Fruit fly (Drosophila melanogaster) whole organism, embryonic: ENCODE results near the gene Lsd-1.
A peak's percentile ranks its signal among the peaks of the same experiment; 100 is the strongest.

ENCODE experiments used
- Adf1 ChIP-seq: fragments of 200-800 bp; sonication (Bioruptor generic); IDR thresholded peaks from 2 replicates; pipeline ENCODE4 v1.3.6; 2022; ENCODE audit warnings: missing biosample characterization, missing genetic modification characterization
- Atf-2 ChIP-seq: fragments of 200-800 bp; sonication (Bioruptor generic); optimal IDR thresholded peaks from 2 replicates; lab custom pipeline; 2016; ENCODE audit warnings: missing biosample characterization, missing genetic modification characterization
- B-H2 ChIP-seq: fragments of 200-800 bp; sonication (Bioruptor generic); optimal IDR thresholded peaks from 2 replicates; lab custom pipeline; 2018; ENCODE audit warnings: missing biosample characterization, mild to moderate bottlenecking, missing genetic modification characterization
- BtbVII ChIP-seq: fragments of 200-800 bp; sonication (Bioruptor generic); optimal IDR thresholded peaks from 3 replicates; lab custom pipeline; 2017; ENCODE audit warnings: missing biosample characterization, mild to moderate bottlenecking, missing genetic modification characterization
- CG12299 ChIP-seq: fragments of 200-800 bp; sonication (Bioruptor generic); optimal IDR thresholded peaks from 2 replicates; lab custom pipeline; 2018; ENCODE audit warnings: missing biosample characterization, mild to moderate bottlenecking, missing genetic modification characterization
- CG12391 ChIP-seq: fragments of 200-800 bp; sonication (Bioruptor generic); optimal IDR thresholded peaks from 3 replicates; lab custom pipeline; 2018; ENCODE audit warnings: missing biosample characterization, mild to moderate bottlenecking, missing genetic modification characterization, moderate library complexity
- CG12942 ChIP-seq: fragments of 200-800 bp; sonication (Bioruptor generic); optimal IDR thresholded peaks from 3 replicates; lab custom pipeline; 2016; ENCODE audit warnings: missing biosample characterization, missing genetic modification characterization
- CG13296 ChIP-seq: fragments of 200-800 bp; sonication (Bioruptor generic); optimal IDR thresholded peaks from 3 replicates; lab custom pipeline; 2018; ENCODE audit warnings: missing biosample characterization, mild to moderate bottlenecking, missing genetic modification characterization
- CG13775 ChIP-seq: fragments of 200-800 bp; sonication (Bioruptor generic); optimal IDR thresholded peaks from 3 replicates; lab custom pipeline; 2017; ENCODE audit warnings: missing biosample characterization, mild to moderate bottlenecking, missing genetic modification characterization
- CG1529 ChIP-seq: fragments of 200-800 bp; sonication (Bioruptor generic); optimal IDR thresholded peaks from 3 replicates; lab custom pipeline; 2018; ENCODE audit warnings: missing biosample characterization, missing genetic modification characterization
- CG16863 ChIP-seq: fragments of 200-800 bp; sonication (Bioruptor generic); optimal IDR thresholded peaks from 3 replicates; lab custom pipeline; 2016; ENCODE audit warnings: missing biosample characterization, missing genetic modification characterization
- CG17359 ChIP-seq: fragments of 200-800 bp; sonication (Bioruptor generic); optimal IDR thresholded peaks from 3 replicates; lab custom pipeline; 2018; ENCODE audit warnings: missing biosample characterization, mild to moderate bottlenecking, missing genetic modification characterization, moderate library complexity
- CG17568 ChIP-seq: fragments of 200-800 bp; sonication (Bioruptor generic); optimal IDR thresholded peaks from 2 replicates; lab custom pipeline; 2018; ENCODE audit warnings: missing biosample characterization, mild to moderate bottlenecking, missing genetic modification characterization, moderate library complexity
- CG18476 ChIP-seq: fragments of 200-800 bp; sonication (Bioruptor generic); optimal IDR thresholded peaks from 2 replicates; lab custom pipeline; 2016; ENCODE audit warnings: missing biosample characterization, mild to moderate bottlenecking, missing genetic modification characterization
- CG2712 ChIP-seq: fragments of 200-800 bp; optimal IDR thresholded peaks from 3 replicates; lab custom pipeline; 2019; ENCODE audit warnings: missing biosample characterization, mild to moderate bottlenecking, missing genetic modification characterization, moderate library complexity
- CG3065 ChIP-seq: fragments of 200-800 bp; sonication (Bioruptor generic); optimal IDR thresholded peaks from 2 replicates; lab custom pipeline; 2016; ENCODE audit warnings: missing biosample characterization, missing genetic modification characterization
- CG31441 ChIP-seq: fragments of 200-800 bp; sonication (Bioruptor generic); IDR thresholded peaks from 2 replicates; pipeline ENCODE4 v1.3.6; 2022; ENCODE audit warnings: missing biosample characterization, missing genetic modification characterization
- CG3838 ChIP-seq: fragments of 200-800 bp; sonication (Bioruptor generic); optimal IDR thresholded peaks from 3 replicates; lab custom pipeline; 2016; ENCODE audit warnings: missing biosample characterization, missing genetic modification characterization
- CG4424 ChIP-seq: fragments of 200-800 bp; sonication (Bioruptor generic); optimal IDR thresholded peaks from 3 replicates; lab custom pipeline; 2016; ENCODE audit warnings: missing biosample characterization, missing genetic modification characterization
- CG5953 ChIP-seq: fragments of 200-800 bp; sonication (Bioruptor generic); IDR thresholded peaks from 2 replicates; pipeline ENCODE4 v1.3.6; 2022; ENCODE audit warnings: missing biosample characterization, missing genetic modification characterization
- CG6654 ChIP-seq: fragments of 200-800 bp; sonication (Bioruptor generic); optimal IDR thresholded peaks from 2 replicates; lab custom pipeline; 2017; ENCODE audit warnings: missing biosample characterization, mild to moderate bottlenecking, missing genetic modification characterization
- CG6765 ChIP-seq: fragments of 200-800 bp; sonication (Bioruptor generic); optimal IDR thresholded peaks from 3 replicates; lab custom pipeline; 2017; ENCODE audit warnings: missing biosample characterization, mild to moderate bottlenecking, missing genetic modification characterization
- CG7271 ChIP-seq: fragments of 200-800 bp; sonication (Bioruptor generic); optimal IDR thresholded peaks from 2 replicates; lab custom pipeline; 2018; ENCODE audit warnings: missing biosample characterization, mild to moderate bottlenecking, missing genetic modification characterization, moderate library complexity
- CG7357 ChIP-seq: fragments of 200-800 bp; sonication (Bioruptor generic); IDR thresholded peaks from 3 replicates; pipeline ENCODE4 v1.3.6; 2022; ENCODE audit warnings: missing biosample characterization, missing genetic modification characterization
- CG7839 ChIP-seq: fragments of 200-800 bp; sonication (Bioruptor generic); optimal IDR thresholded peaks from 3 replicates; lab custom pipeline; 2018; ENCODE audit warnings: missing biosample characterization, mild to moderate bottlenecking, missing genetic modification characterization, moderate library complexity
- CG9817 ChIP-seq: fragments of 200-800 bp; sonication (Bioruptor generic); optimal IDR thresholded peaks from 2 replicates; lab custom pipeline; 2018; ENCODE audit warnings: missing biosample characterization, mild to moderate bottlenecking, missing genetic modification characterization, moderate library complexity
- ERR ChIP-seq: fragments of 200-800 bp; sonication (Bioruptor generic); optimal IDR thresholded peaks from 2 replicates; lab custom pipeline; 2016; ENCODE audit warnings: missing biosample characterization, missing genetic modification characterization
- Ets97D ChIP-seq: fragments of 200-800 bp; sonication (Bioruptor generic); optimal IDR thresholded peaks from 3 replicates; lab custom pipeline; 2016; ENCODE audit warnings: missing biosample characterization, missing genetic modification characterization
- HLH4C ChIP-seq: fragments of 200-800 bp; sonication (Bioruptor generic); IDR thresholded peaks from 3 replicates; pipeline ENCODE4 v1.3.6; 2022; ENCODE audit warnings: missing biosample characterization, missing genetic modification characterization; ENCODE audit not compliant: partially characterized antibody
- Hand ChIP-seq: fragments of 200-800 bp; sonication (Bioruptor generic); optimal IDR thresholded peaks from 2 replicates; lab custom pipeline; 2017; ENCODE audit warnings: mild to moderate bottlenecking, missing biosample characterization, missing genetic modification reagents, missing genetic modification characterization
- HmgD ChIP-seq: fragments of 200-800 bp; sonication (Bioruptor generic); optimal IDR thresholded peaks from 3 replicates; lab custom pipeline; 2016; ENCODE audit warnings: missing biosample characterization, missing genetic modification characterization
- Jarid2 ChIP-seq: fragments of 200-800 bp; sonication (Bioruptor generic); optimal IDR thresholded peaks from 3 replicates; lab custom pipeline; 2017; ENCODE audit warnings: mild to moderate bottlenecking, missing biosample characterization, missing genetic modification reagents, missing genetic modification characterization
- Sox100B ChIP-seq: fragments of 200-800 bp; sonication (Bioruptor generic); optimal IDR thresholded peaks from 3 replicates; lab custom pipeline; 2018; ENCODE audit warnings: missing biosample characterization, mild to moderate bottlenecking, missing genetic modification characterization
- Stat92E ChIP-seq, 3 experiments: fragments of >200 bp in 2 of 3; fragments of 200-800 bp in 1 of 3; sonication (Bioruptor generic) in 1 of 3; optimal IDR thresholded peaks; 2 replicates each; lab custom pipeline; 2017 to 2019; ENCODE audit warnings: missing biosample characterization in 3 of 3, missing genetic modification characterization in 3 of 3, mild to moderate bottlenecking in 1 of 3, moderate library complexity in 1 of 3
- br ChIP-seq: fragments of >200 bp; optimal IDR thresholded peaks from 2 replicates; lab custom pipeline; 2017
- chinmo ChIP-seq: fragments of 200-800 bp; sonication (Bioruptor generic); IDR thresholded peaks from 4 replicates; pipeline ENCODE4 v1.3.6; 2022; ENCODE audit warnings: missing biosample characterization, missing genetic modification characterization; ENCODE audit not compliant: partially characterized antibody
- crol ChIP-seq: fragments of 200-800 bp; sonication (Bioruptor generic); IDR thresholded peaks from 2 replicates; pipeline ENCODE4 v1.3.6; 2022; ENCODE audit warnings: missing biosample characterization, missing genetic modification characterization
- gsb-n ChIP-seq: fragments of 200-800 bp; sonication (Bioruptor generic); optimal IDR thresholded peaks from 3 replicates; lab custom pipeline; 2018; ENCODE audit warnings: missing biosample characterization, mild to moderate bottlenecking, missing genetic modification characterization
- hkb ChIP-seq, 2 experiments: fragments of 200-800 bp in 1 of 2; fragments of >200 bp in 1 of 2; sonication (Bioruptor generic) in 1 of 2; IDR thresholded peaks in 1 of 2; optimal IDR thresholded peaks in 1 of 2; 2 replicates each; pipeline versions ENCODE4 v1.3.6 to Lab custom; 2017 to 2022; ENCODE audit warnings: missing biosample characterization in 1 of 2, missing genetic modification characterization in 1 of 2
- ind ChIP-seq: fragments of 200-800 bp; sonication (Bioruptor generic); optimal IDR thresholded peaks from 3 replicates; lab custom pipeline; 2016; ENCODE audit warnings: missing biosample characterization, missing genetic modification characterization
- inv ChIP-seq: fragments of 200-800 bp; sonication (Bioruptor generic); IDR thresholded peaks from 2 replicates; pipeline ENCODE4 v1.3.6; 2022; ENCODE audit warnings: missing biosample characterization, missing genetic modification characterization; ENCODE audit not compliant: partially characterized antibody
- jing ChIP-seq: fragments of 200-800 bp; sonication (Bioruptor generic); optimal IDR thresholded peaks from 2 replicates; lab custom pipeline; 2018; ENCODE audit warnings: missing biosample characterization, mild to moderate bottlenecking, missing genetic modification characterization
- kni ChIP-seq: fragments of 200-800 bp; sonication (Bioruptor generic); optimal IDR thresholded peaks from 3 replicates; lab custom pipeline; 2017; ENCODE audit warnings: mild to moderate bottlenecking, missing biosample characterization, missing genetic modification reagents, missing genetic modification characterization
- knrl ChIP-seq: fragments of 200-800 bp; sonication (Bioruptor generic); IDR thresholded peaks from 3 replicates; pipeline ENCODE4 v1.3.6; 2022; ENCODE audit warnings: missing biosample characterization, missing genetic modification characterization; ENCODE audit not compliant: partially characterized antibody
- pum ChIP-seq: fragments of 200-800 bp; sonication (Bioruptor generic); optimal IDR thresholded peaks from 2 replicates; lab custom pipeline; 2016; ENCODE audit warnings: missing biosample characterization, missing genetic modification characterization
- repo ChIP-seq: fragments of 200-800 bp; sonication (Bioruptor generic); optimal IDR thresholded peaks from 2 replicates; lab custom pipeline; 2016; ENCODE audit warnings: missing biosample characterization, missing genetic modification characterization
- schlank ChIP-seq: fragments of 200-800 bp; sonication (Bioruptor generic); optimal IDR thresholded peaks from 2 replicates; lab custom pipeline; 2018; ENCODE audit warnings: missing biosample characterization, mild to moderate bottlenecking, missing genetic modification characterization
- yki ChIP-seq: fragments of >200 bp; optimal IDR thresholded peaks from 3 replicates; lab custom pipeline; 2018

The Lsd-1 gene

dm6 chr3R:23757912-23758607 lies 5.6 kb upstream of the Lsd-1 start, which contains the start of the genes PTPMT1 and Hrd3 (continued):
- TF ChIP-seq Ets97D (GFP tag; lab: Kevin White, UChicago) (peak; percentile 92), CG5953 (GFP tag; lab: Robert Waterston, UW) (peak; percentile 82), CG17359 (tag; lab: Kevin White, UChicago) (peak; percentile 98), CG31441 (GFP tag; lab: Robert Waterston, UW) (peak; percentile 99), CG7839 (tag; lab: Kevin White, UChicago) (peak; percentile 99), Sox100B (GFP tag; lab: Kevin White, UChicago) (peak; percentile 100), hkb (optimal IDR thresholded peaks at IDR 0.05; lab: Kevin White, UChicago) (peak; percentile 69), hkb (GFP tag; IDR thresholded peaks at IDR 0.05; lab: Robert Waterston, UW) (peak; percentile 96), HLH4C (GFP tag; lab: Robert Waterston, UW) (no peak), CG7271 (tag; lab: Kevin White, UChicago) (peak; percentile 91), kni (peak; percentile 97), Adf1 (GFP tag; lab: Robert Waterston, UW) (peak; percentile 79), CG6654 (peak; percentile 93), CG12391 (tag; lab: Kevin White, UChicago) (peak; percentile 99), knrl (GFP tag; lab: Robert Waterston, UW) (peak; percentile 41; the same call in 2 of the 3 replicates), jing (GFP tag; lab: Kevin White, UChicago) (peak; percentile 93), chinmo (0 out of 4 replicates have a peak, but pooled peaks have one; percentile 32), CG13296 (peak; percentile 99), CG6765 (GFP tag; lab: Kevin White, UChicago) (peak; percentile 97), Hand (GFP tag; lab: Kevin White, UChicago) (peak; percentile 96), inv (GFP tag; lab: Robert Waterston, UW) (0 out of 2 replicates have a peak, but pooled peaks have one; percentile 9), CG18476 (GFP tag; lab: Kevin White, UChicago) (peak; percentile 99), ERR (peak; percentile 83), yki (lab: Kevin White, UChicago) (no peak), ind (GFP tag; lab: Kevin White, UChicago) (peak; percentile 99), CG4424 (GFP tag; lab: Kevin White, UChicago) (peak; percentile 99), br (no peak), CG3065 (GFP tag; lab: Kevin White, UChicago) (peak; percentile 96), repo (GFP tag; lab: Kevin White, UChicago) (peak; percentile 93), CG1529 (GFP tag; lab: Kevin White, UChicago) (peak; percentile 98), gsb-n (tag; lab: Kevin White, UChicago) (peak; percentile 97), CG12299 (tag; lab: Kevin White, UChicago) (peak; percentile 96), Atf-2 (GFP tag; lab: Kevin White, UChicago) (peak; percentile 97), CG17568 (GFP tag; lab: Kevin White, UChicago) (no peak), CG13775 (GFP tag; lab: Kevin White, UChicago) (peak; percentile 100), CG3838 (peak; percentile 97), CG9817 (tag; lab: Kevin White, UChicago) (peak; percentile 98), schlank (peak; percentile 93), CG7357 (GFP tag; lab: Robert Waterston, UW) (peak; percentile 92), Stat92E (GFP tag; optimal IDR thresholded peaks at IDR 0.05; lab: Kevin White, UChicago) (peak in 1 of 3 experiments; percentile 96), Jarid2 (GFP tag; lab: Kevin White, UChicago) (peak; percentile 92), CG2712 (tag; lab: Kevin White, UChicago) (peak; percentile 99), HmgD (GFP tag; lab: Kevin White, UChicago) (peak; percentile 93), crol (GFP tag; lab: Robert Waterston, UW) (peak; percentile 63; the same call in 1 of the 2 replicates), pum (peak; percentile 98), CG12942 (peak; percentile 98), B-H2 (peak; percentile 97), BtbVII (GFP tag; lab: Kevin White, UChicago) (peak; percentile 98), CG16863 (peak; percentile 97)
